Worm (Caenorhabditis elegans): ENCODE results near the gene twk-9.
"Not testable (repeated sequence)": the region's sequence is repeated elsewhere in the genome, so short reads cannot be mapped to it uniquely, and the experiment has no call there.

twk-9 gene

ce11 chrIV:9740851-9741549 is 48.0 kb downstream of the twk-9 start, which contains the start of gene gln-6:
gln-6 (minus strand) TSS chrIV:9740901.
- TF ChIP-seq flt-1 (GFP tag; IDR thresholded peaks at IDR 0.05); ztf-29 (GFP tag; IDR thresholded peaks at IDR 0.05); med-1 (GFP tag; optimal IDR thresholded peaks at IDR 0.05; ENCODE audit: insufficient read depth): not testable (repeated sequence)

- TF ChIP-seq flt-1 (GFP tag; IDR thresholded peaks at IDR 0.05) (no peak), ztf-23 (GFP tag; IDR thresholded peaks at IDR 0.05) (no peak), cog-1 (tag; optimal IDR thresholded peaks at IDR 0.05) (no peak), med-1 (GFP tag; optimal IDR thresholded peaks at IDR 0.05; ENCODE audit: insufficient read depth) (no peak), T22C8.4 (GFP tag; IDR thresholded peaks at IDR 0.05) (no peak), ref-1 (GFP tag; conservative IDR thresholded peaks at IDR 0.05) (no peak), ztf-29 (GFP tag; IDR thresholded peaks at IDR 0.05) (no peak), klf-2 (GFP tag; conservative IDR thresholded peaks at IDR 0.05) (no peak), tab-1 (GFP tag; IDR thresholded peaks at IDR 0.05) (no peak)
These were observed 49.9 kb downstream of the twk-9 start, which contains the start of gene C28D4.7 for ce11 chrIV:9742883-9743282. C28D4.7 (minus strand) TSS chrIV:9743147.

- TF ChIP-seq T22C8.4 (GFP tag; IDR thresholded peaks at IDR 0.05): no peak
- TF ChIP-seq cog-1 (tag; optimal IDR thresholded peaks at IDR 0.05): no peak
- TF ChIP-seq flt-1 (GFP tag; IDR thresholded peaks at IDR 0.05): no peak
These were observed 51.9 kb downstream of the twk-9 start, which contains the start of gene C28D4.4 for ce11 chrIV:9744905-9745304. C28D4.4 (minus strand) TSS chrIV:9745005.

Measured in whole organism, midembryonic.